Fruit fly (Drosophila melanogaster): Measurements from ENCODE around the gene brat.

Gene brat

dm6 chr2L:19191789-19192297 is 58.2 kb downstream of the brat start:
- TF ChIP-seq Myc (optimal IDR thresholded peaks at IDR 0.05) (no peak), ttk (optimal IDR thresholded peaks at IDR 0.05) (no peak), psq (optimal IDR thresholded peaks at IDR 0.05) (no peak), h (optimal IDR thresholded peaks at IDR 0.05) (no peak), insv (optimal IDR thresholded peaks at IDR 0.05) (no peak), Sin3A (optimal IDR thresholded peaks at IDR 0.05) (no peak)

- TF ChIP-seq psq (optimal IDR thresholded peaks at IDR 0.05) = no peak
- no peak for TF ChIP-seq Sin3A (optimal IDR thresholded peaks at IDR 0.05)
- no peak for TF ChIP-seq Myc (optimal IDR thresholded peaks at IDR 0.05)
- TF ChIP-seq insv (optimal IDR thresholded peaks at IDR 0.05) = no peak
- no peak for TF ChIP-seq ttk (optimal IDR thresholded peaks at IDR 0.05)
- TF ChIP-seq h (optimal IDR thresholded peaks at IDR 0.05) = no peak
Measured at dm6 chr2L:19193703-19194102, 60.1 kb downstream of the brat start.

- TF ChIP-seq Myc (optimal IDR thresholded peaks at IDR 0.05) (no peak), ttk (optimal IDR thresholded peaks at IDR 0.05) (no peak), insv (optimal IDR thresholded peaks at IDR 0.05) (no peak), h (optimal IDR thresholded peaks at IDR 0.05) (no peak), Sin3A (optimal IDR thresholded peaks at IDR 0.05) (no peak), psq (optimal IDR thresholded peaks at IDR 0.05) (no peak)
Measured at dm6 chr2L:19196443-19197044, 62.9 kb downstream of the brat start.

dm6 chr2L:19198402-19198801 is 64.8 kb downstream of the brat start:
- no peak for TF ChIP-seq ttk (optimal IDR thresholded peaks at IDR 0.05)
- no peak for TF ChIP-seq Myc (optimal IDR thresholded peaks at IDR 0.05)
- no peak for TF ChIP-seq h (optimal IDR thresholded peaks at IDR 0.05)

- TF ChIP-seq ttk (optimal IDR thresholded peaks at IDR 0.05) (no peak), Sin3A (optimal IDR thresholded peaks at IDR 0.05) (no peak), insv (optimal IDR thresholded peaks at IDR 0.05) (no peak), h (optimal IDR thresholded peaks at IDR 0.05) (no peak), psq (optimal IDR thresholded peaks at IDR 0.05) (no peak), Myc (optimal IDR thresholded peaks at IDR 0.05) (no peak)
Measured at dm6 chr2L:19200211-19200610, 66.6 kb downstream of the brat start.

DNA sequence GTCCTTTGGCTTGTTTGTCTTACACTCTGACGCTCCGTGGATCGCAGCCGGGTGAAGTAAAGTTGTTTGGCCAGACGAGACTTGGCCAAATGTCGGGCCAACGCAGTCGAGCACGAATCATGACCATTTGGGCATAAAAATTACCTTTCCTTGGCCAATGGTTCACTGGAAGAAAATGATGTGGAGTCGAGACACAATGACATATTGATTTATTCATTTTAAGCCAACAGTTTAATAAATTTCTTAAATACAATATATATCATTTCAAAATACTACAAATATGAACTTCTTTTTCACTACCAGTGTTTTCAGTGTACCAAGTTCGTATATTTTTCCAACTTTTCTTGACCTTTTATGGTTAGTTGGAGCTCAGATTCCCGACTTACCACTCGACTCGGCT is 68.2 kb downstream of the brat start:
- TF ChIP-seq ttk (optimal IDR thresholded peaks at IDR 0.05) (no peak), psq (optimal IDR thresholded peaks at IDR 0.05) (no peak), Myc (optimal IDR thresholded peaks at IDR 0.05) (no peak), Sin3A (optimal IDR thresholded peaks at IDR 0.05) (no peak), insv (optimal IDR thresholded peaks at IDR 0.05) (no peak), h (optimal IDR thresholded peaks at IDR 0.05) (no peak)

DNA sequence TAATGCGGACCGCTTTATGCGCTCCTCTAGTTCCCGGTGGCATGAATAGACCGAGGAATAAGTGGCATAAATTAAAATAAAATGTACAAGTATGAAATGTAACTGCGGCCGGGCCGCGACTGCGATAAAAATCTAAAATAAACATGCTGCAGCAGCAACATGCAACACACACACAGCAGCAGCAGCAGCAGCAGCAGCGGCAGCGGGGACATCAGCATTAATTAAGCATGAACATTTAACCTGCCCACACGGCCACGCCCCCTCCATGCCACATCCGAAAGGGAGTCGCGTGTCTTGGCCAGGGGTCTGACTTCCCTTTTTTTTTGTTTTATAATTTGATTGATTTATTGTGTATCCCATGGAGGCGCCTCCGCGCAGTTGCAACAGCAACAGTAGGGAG is 70.9 kb downstream of the brat start:
- no peak for TF ChIP-seq ttk (optimal IDR thresholded peaks at IDR 0.05)
- TF ChIP-seq Sin3A (optimal IDR thresholded peaks at IDR 0.05) = no peak
- no peak for TF ChIP-seq h (optimal IDR thresholded peaks at IDR 0.05)
- TF ChIP-seq insv (optimal IDR thresholded peaks at IDR 0.05) = no peak
- TF ChIP-seq Myc (optimal IDR thresholded peaks at IDR 0.05) = no peak

dm6 chr2L:19208874-19209273 is 75.3 kb downstream of the brat start:
- TF ChIP-seq Myc (optimal IDR thresholded peaks at IDR 0.05) (no peak), insv (optimal IDR thresholded peaks at IDR 0.05) (no peak), ttk (optimal IDR thresholded peaks at IDR 0.05) (no peak), psq (optimal IDR thresholded peaks at IDR 0.05) (no peak), h (optimal IDR thresholded peaks at IDR 0.05) (no peak), Sin3A (optimal IDR thresholded peaks at IDR 0.05) (no peak)

dm6 chr2L:19212401-19212800 is 78.8 kb downstream of the brat start:
- no peak for TF ChIP-seq ttk (optimal IDR thresholded peaks at IDR 0.05)
- no peak for TF ChIP-seq psq (optimal IDR thresholded peaks at IDR 0.05)
- no peak for TF ChIP-seq Myc (optimal IDR thresholded peaks at IDR 0.05)
- no peak for TF ChIP-seq Sin3A (optimal IDR thresholded peaks at IDR 0.05)
- TF ChIP-seq insv (optimal IDR thresholded peaks at IDR 0.05) = no peak
- TF ChIP-seq h (optimal IDR thresholded peaks at IDR 0.05) = no peak

dm6 chr2L:19217933-19218332 is 84.3 kb downstream of the brat start:
- TF ChIP-seq h (optimal IDR thresholded peaks at IDR 0.05) (no peak), ttk (optimal IDR thresholded peaks at IDR 0.05) (no peak), Sin3A (optimal IDR thresholded peaks at IDR 0.05) (no peak), psq (optimal IDR thresholded peaks at IDR 0.05) (no peak), Myc (optimal IDR thresholded peaks at IDR 0.05) (no peak), insv (optimal IDR thresholded peaks at IDR 0.05) (no peak)

DNA sequence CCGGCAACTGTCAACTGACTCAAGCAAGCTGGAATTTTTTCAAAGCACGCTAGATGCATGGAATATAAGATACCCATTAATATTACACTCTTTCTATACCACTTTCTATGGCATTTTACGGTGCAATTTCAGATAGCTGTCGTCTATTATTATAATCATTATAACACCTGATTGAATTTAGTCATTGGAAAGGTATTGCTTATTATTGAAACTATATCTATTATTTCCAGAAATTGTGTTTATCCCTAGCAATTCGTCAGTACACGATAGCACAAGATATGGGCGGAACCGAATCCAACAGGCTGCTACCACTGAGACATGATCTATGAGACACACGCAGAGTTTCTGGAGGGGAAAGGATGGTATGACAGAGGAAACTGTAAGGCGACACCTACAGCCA is 85.9 kb downstream of the brat start:
- TF ChIP-seq Sin3A (optimal IDR thresholded peaks at IDR 0.05) (no peak), ttk (optimal IDR thresholded peaks at IDR 0.05) (no peak), insv (optimal IDR thresholded peaks at IDR 0.05) (no peak), Myc (optimal IDR thresholded peaks at IDR 0.05) (no peak), h (optimal IDR thresholded peaks at IDR 0.05) (no peak), psq (optimal IDR thresholded peaks at IDR 0.05) (no peak)

- TF ChIP-seq insv (optimal IDR thresholded peaks at IDR 0.05) = no peak
- no peak for TF ChIP-seq Myc (optimal IDR thresholded peaks at IDR 0.05)
- no peak for TF ChIP-seq ttk (optimal IDR thresholded peaks at IDR 0.05)
- no peak for TF ChIP-seq Sin3A (optimal IDR thresholded peaks at IDR 0.05)
- no peak for TF ChIP-seq psq (optimal IDR thresholded peaks at IDR 0.05)
- TF ChIP-seq h (optimal IDR thresholded peaks at IDR 0.05) = no peak
Measured at dm6 chr2L:19220036-19220612, 86.5 kb downstream of the brat start.

dm6 chr2L:19222311-19222710 is 88.7 kb downstream of the brat start:
- TF ChIP-seq ttk (optimal IDR thresholded peaks at IDR 0.05) (no peak), insv (optimal IDR thresholded peaks at IDR 0.05) (no peak), Sin3A (optimal IDR thresholded peaks at IDR 0.05) (no peak), h (optimal IDR thresholded peaks at IDR 0.05) (no peak), psq (optimal IDR thresholded peaks at IDR 0.05) (no peak), Myc (optimal IDR thresholded peaks at IDR 0.05) (no peak)

Measured in Kc167 (cell line).